Worm (Caenorhabditis elegans) whole organism, L1 larva: ENCODE measurements around the gene K04C1.5.

Source experiments
- F16B12.6 ChIP-seq: fragments of 150-350 bp; optimal IDR thresholded peaks from 2 replicates; lab custom pipeline; 2014; ENCODE audit warnings: missing biosample characterization, missing genetic modification characterization
- ama-1 ChIP-seq: fragments of 150-350 bp; optimal IDR thresholded peaks from 2 replicates; lab custom pipeline; 2014
- fos-1 ChIP-seq: fragments of 150-350 bp; optimal IDR thresholded peaks from 2 replicates; lab custom pipeline; 2014; ENCODE audit warnings: missing biosample characterization, missing genetic modification characterization
- lin-39 ChIP-seq: fragments of 150-350 bp; optimal IDR thresholded peaks from 2 replicates; lab custom pipeline; 2014; ENCODE audit warnings: missing biosample characterization, missing genetic modification reagents, missing genetic modification characterization
- mep-1 ChIP-seq: fragments of 150-350 bp; optimal IDR thresholded peaks from 2 replicates; lab custom pipeline; 2014; ENCODE audit warnings: missing biosample characterization, missing genetic modification characterization
- nhr-71 ChIP-seq: sonication (generic microtip); optimal IDR thresholded peaks from 2 replicates; lab custom pipeline; 2016; ENCODE audit warnings: mild to moderate bottlenecking, missing genetic modification characterization, moderate library complexity, missing compliant biosample characterization
- sox-4 ChIP-seq: sonication (generic microtip); optimal IDR thresholded peaks from 2 replicates; lab custom pipeline; 2016; ENCODE audit warnings: missing genetic modification characterization, missing compliant biosample characterization
- tbx-2 ChIP-seq: sonication (generic microtip); optimal IDR thresholded peaks from 2 replicates; lab custom pipeline; 2016; ENCODE audit warnings: missing genetic modification characterization, missing compliant biosample characterization
- unc-86 ChIP-seq: sonication (generic microtip); optimal IDR thresholded peaks from 2 replicates; lab custom pipeline; 2016; ENCODE audit warnings: missing genetic modification characterization, missing compliant biosample characterization

K04C1.5 gene

DNA sequence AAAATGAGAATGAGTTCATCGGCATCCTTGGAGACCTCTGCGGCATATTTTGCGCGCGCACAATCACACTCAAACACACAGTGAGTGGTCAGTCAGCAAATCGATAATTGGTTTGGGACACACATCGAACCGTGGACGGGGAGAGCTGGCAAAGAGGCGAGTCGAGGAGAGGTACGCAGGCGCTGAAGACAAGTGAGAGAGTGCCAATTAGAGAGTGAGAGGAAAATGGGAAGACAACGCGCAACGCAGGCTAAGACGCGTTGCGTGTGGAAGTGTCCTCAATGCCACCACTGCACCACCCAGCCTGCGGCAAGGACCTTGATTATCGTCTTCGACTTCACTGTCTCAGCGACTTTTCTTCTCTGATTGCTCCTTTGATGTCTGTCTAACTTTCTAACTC lies 49.4 kb downstream of the K04C1.5 start (continued):
- TF ChIP-seq lin-39 (tag; lab: Kevin White, UChicago) = no peak
- TF ChIP-seq F16B12.6 = peak; percentile 38
- TF ChIP-seq ama-1 (lab: Kevin White, UChicago) = no peak
- peak; percentile 88 for TF ChIP-seq nhr-71
- peak; percentile 77 for TF ChIP-seq mep-1
- TF ChIP-seq sox-4 (tag; lab: Kevin White, UChicago) = no peak
- peak; percentile 56 for TF ChIP-seq fos-1 (tag; lab: Kevin White, UChicago)
- peak; percentile 49 for TF ChIP-seq unc-86 (tag; lab: Kevin White, UChicago)
- TF ChIP-seq tbx-2 (tag; lab: Kevin White, UChicago) = peak; percentile 76
